Fruit fly (Drosophila melanogaster): ENCODE data around the gene Gs1.

Gene Gs1

DNA sequence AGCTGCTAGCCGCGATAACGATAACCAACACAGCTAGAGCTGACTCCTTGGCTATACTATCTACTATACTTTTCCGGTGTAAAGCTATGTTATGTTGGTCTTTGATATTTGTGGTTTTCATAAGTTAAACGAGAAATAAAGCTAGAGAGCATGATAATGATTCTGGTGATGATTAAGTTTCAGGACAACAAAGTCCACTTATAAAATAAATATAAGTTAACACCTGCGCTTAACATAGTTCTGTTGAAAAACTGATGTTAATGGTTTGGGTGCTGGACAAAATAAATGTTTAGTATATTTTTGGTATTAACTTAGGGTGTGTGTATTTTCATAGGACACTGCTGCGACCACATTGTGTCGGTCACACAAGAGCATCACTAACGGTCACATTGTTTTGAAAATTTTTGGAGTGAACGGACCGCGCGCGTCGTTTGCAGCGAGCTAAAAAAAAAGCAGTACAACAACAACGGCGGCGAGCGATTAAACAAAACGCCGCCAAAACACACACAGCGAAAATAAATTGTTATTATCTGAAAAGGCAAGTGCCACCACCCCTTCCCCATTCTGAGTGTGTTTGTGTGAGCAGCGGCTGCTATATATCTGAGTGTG is 26.9 kb downstream of the Gs1 start, which contains the start of the genes CG33635 and spen (continued):
- peak; percentile 59 for TF ChIP-seq CG3919 (GFP tag; optimal IDR thresholded peaks at IDR 0.05)
- TF ChIP-seq Eip75B (GFP tag; optimal IDR thresholded peaks at IDR 0.05): peak; percentile 34
- no peak for TF ChIP-seq CG8319 (GFP tag; optimal IDR thresholded peaks at IDR 0.05)

DNA sequence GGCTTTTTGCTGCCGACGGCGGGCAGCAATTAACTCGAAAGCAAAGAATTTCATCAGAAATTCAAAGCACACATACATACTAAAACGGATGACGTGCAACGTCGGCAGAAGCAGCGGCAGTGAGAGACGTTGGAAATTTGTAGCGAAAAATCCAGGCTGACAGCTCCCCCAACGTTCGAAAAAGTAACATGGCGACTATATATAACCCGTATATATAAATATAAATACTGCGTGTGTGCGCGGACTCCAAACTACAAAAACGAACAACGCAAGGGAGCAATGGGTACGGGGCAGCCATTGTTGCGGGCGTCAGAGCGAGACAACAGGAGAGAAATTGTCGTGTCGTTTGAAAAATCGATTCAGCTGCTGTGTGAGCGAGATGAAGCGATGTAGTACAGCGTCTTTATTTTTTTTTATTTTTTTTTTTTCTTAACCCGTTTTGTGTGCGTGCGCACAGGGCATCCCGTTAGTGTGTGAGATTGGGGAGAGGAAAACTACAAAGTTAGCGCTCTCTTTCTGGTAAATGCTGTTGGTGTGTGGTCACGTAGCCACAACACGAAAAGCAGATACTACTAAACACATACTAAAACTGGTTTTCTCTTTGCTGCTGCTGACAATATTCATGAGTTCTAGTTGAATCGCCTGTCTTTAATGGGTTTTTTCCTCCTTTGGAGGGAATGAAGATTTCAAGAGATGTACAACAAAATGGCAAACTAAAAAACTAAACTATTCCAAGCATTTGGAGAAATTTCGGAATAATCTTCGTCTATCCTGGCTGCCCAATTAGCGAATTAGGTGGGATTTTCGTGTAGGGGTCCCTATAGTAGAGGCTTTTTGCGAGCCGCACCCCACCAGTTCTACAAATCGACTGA is 28.9 kb downstream of the Gs1 start:
- peak; percentile 88 for TF ChIP-seq Eip78C (GFP tag)
- TF ChIP-seq achi (GFP tag; optimal IDR thresholded peaks at IDR 0.05): peak; percentile 67
- TF ChIP-seq Ets21C (GFP tag; optimal IDR thresholded peaks at IDR 0.05): no peak
- TF ChIP-seq CG6276 (GFP tag; optimal IDR thresholded peaks at IDR 0.05): peak; percentile 80
- no peak for TF ChIP-seq CG8119 (GFP tag; IDR thresholded peaks at IDR 0.05)
- peak; percentile 92 for TF ChIP-seq Eip93F (GFP tag; optimal IDR thresholded peaks at IDR 0.05)
- TF ChIP-seq CG4318 (GFP tag; optimal IDR thresholded peaks at IDR 0.05): peak; percentile 58
- TF ChIP-seq CG3919 (GFP tag; optimal IDR thresholded peaks at IDR 0.05): peak; percentile 74
- TF ChIP-seq CG6808 (GFP tag; optimal IDR thresholded peaks at IDR 0.05): peak; percentile 85
- TF ChIP-seq OdsH (GFP tag; optimal IDR thresholded peaks at IDR 0.05): peak; percentile 85
- TF ChIP-seq CG7368 (GFP tag; optimal IDR thresholded peaks at IDR 0.05): peak; percentile 22
- peak; percentile 41 for TF ChIP-seq CG6792 (GFP tag; optimal IDR thresholded peaks at IDR 0.05)
- TF ChIP-seq ss (GFP tag; optimal IDR thresholded peaks at IDR 0.05): peak; percentile 94 to 97
- no peak for TF ChIP-seq CG6163 (GFP tag; IDR thresholded peaks at IDR 0.05)
- peak; percentile 87 for TF ChIP-seq fd85E (GFP tag; optimal IDR thresholded peaks at IDR 0.05)
- TF ChIP-seq net (GFP tag; optimal IDR thresholded peaks at IDR 0.05): peak; percentile 87
- TF ChIP-seq CG6854 (GFP tag; optimal IDR thresholded peaks at IDR 0.05): peak; percentile 23
- TF ChIP-seq Lpt (GFP tag; optimal IDR thresholded peaks at IDR 0.05): peak; percentile 97
- no peak for TF ChIP-seq Sox15 (GFP tag; optimal IDR thresholded peaks at IDR 0.05)
- no peak for TF ChIP-seq Blimp-1 (GFP tag; optimal IDR thresholded peaks at IDR 0.05)
- peak; percentile 69 for TF ChIP-seq CG3032 (tag; optimal IDR thresholded peaks at IDR 0.05)
- TF ChIP-seq vri (GFP tag; optimal IDR thresholded peaks at IDR 0.05): peak; percentile 91
- TF ChIP-seq lz (GFP tag; optimal IDR thresholded peaks at IDR 0.05): peak; percentile 17
- TF ChIP-seq Met (GFP tag; optimal IDR thresholded peaks at IDR 0.05): peak; percentile 67
- TF ChIP-seq spab (GFP tag; optimal IDR thresholded peaks at IDR 0.05): peak; percentile 78
- TF ChIP-seq CG11762 (GFP tag; optimal IDR thresholded peaks at IDR 0.05; ENCODE audit: insufficient read depth): peak; percentile 44
- TF ChIP-seq esn (GFP tag; optimal IDR thresholded peaks at IDR 0.05): peak; percentile 52
- TF ChIP-seq Sox102F (GFP tag; optimal IDR thresholded peaks at IDR 0.05): peak; percentile 83
- TF ChIP-seq CG1621 (tag; optimal IDR thresholded peaks at IDR 0.05): peak; percentile 80
- TF ChIP-seq CG9139 (GFP tag; optimal IDR thresholded peaks at IDR 0.05): peak; percentile 85
- peak; percentile 95 for TF ChIP-seq CG16779 (tag; optimal IDR thresholded peaks at IDR 0.05)
- peak; percentile 86 for TF ChIP-seq pdm3 (GFP tag; optimal IDR thresholded peaks at IDR 0.05)
- peak; percentile 88 for TF ChIP-seq svp (GFP tag)
- TF ChIP-seq topi (GFP tag; optimal IDR thresholded peaks at IDR 0.05): peak; percentile 52
- TF ChIP-seq dac (GFP tag; optimal IDR thresholded peaks at IDR 0.05): peak; percentile 92
- TF ChIP-seq CG8319 (GFP tag; optimal IDR thresholded peaks at IDR 0.05): peak; percentile 58
- no peak for TF ChIP-seq CG11294 (GFP tag; IDR thresholded peaks at IDR 0.05)
- peak; percentile 2 for TF ChIP-seq CG31627 (GFP tag; optimal IDR thresholded peaks at IDR 0.05)
- no peak for TF ChIP-seq eg (GFP tag; IDR thresholded peaks at IDR 0.05)
- TF ChIP-seq CG34406 (GFP tag; optimal IDR thresholded peaks at IDR 0.05): peak; percentile 54
- TF ChIP-seq dsx (GFP tag; optimal IDR thresholded peaks at IDR 0.05; ENCODE audit: poor library complexity, severe bottlenecking): peak; percentile 85
- TF ChIP-seq cyc (GFP tag; optimal IDR thresholded peaks at IDR 0.05): no peak
- no peak for TF ChIP-seq Hr39 (GFP tag; optimal IDR thresholded peaks at IDR 0.05)
- peak; percentile 76 for TF ChIP-seq Ets96B (tag; optimal IDR thresholded peaks at IDR 0.05)
- peak; percentile 85 for TF ChIP-seq fd59A (GFP tag; optimal IDR thresholded peaks at IDR 0.05)
- TF ChIP-seq acj6 (GFP tag; optimal IDR thresholded peaks at IDR 0.05): peak; percentile 29
